Fruit fly (Drosophila melanogaster) whole organism, embryonic: Measurements from ENCODE around the gene RpS28b.

ENCODE experiments used
- Bgb ChIP-seq: fragments of 200-800 bp; sonication (Bioruptor generic); IDR thresholded peaks from 2 replicates; pipeline ENCODE4 v1.3.6; 2022; ENCODE audit warnings: missing biosample characterization, missing genetic modification characterization; ENCODE audit not compliant: partially characterized antibody
- CG10147 ChIP-seq: fragments of 200-800 bp; sonication (Bioruptor generic); optimal IDR thresholded peaks from 2 replicates; lab custom pipeline; 2019; ENCODE audit warnings: missing biosample characterization, mild to moderate bottlenecking, missing genetic modification characterization, moderate library complexity
- CG10431 ChIP-seq: fragments of 200-800 bp; sonication (Bioruptor generic); optimal IDR thresholded peaks from 3 replicates; lab custom pipeline; 2018; ENCODE audit warnings: missing biosample characterization, mild to moderate bottlenecking, missing genetic modification characterization
- CG11504 ChIP-seq: fragments of 200-800 bp; sonication (Bioruptor generic); optimal IDR thresholded peaks from 3 replicates; lab custom pipeline; 2019; ENCODE audit warnings: missing biosample characterization, mild to moderate bottlenecking, missing genetic modification characterization, moderate library complexity
- CG1233 ChIP-seq: fragments of 200-800 bp; sonication (Bioruptor generic); optimal IDR thresholded peaks from 4 replicates; lab custom pipeline; 2018; ENCODE audit warnings: missing biosample characterization, mild to moderate bottlenecking, missing genetic modification characterization
- CG13894 ChIP-seq: fragments of 200-800 bp; sonication (Bioruptor generic); optimal IDR thresholded peaks from 3 replicates; lab custom pipeline; 2018; ENCODE audit warnings: missing biosample characterization, mild to moderate bottlenecking, missing genetic modification characterization, moderate library complexity
- CG15601 ChIP-seq: fragments of 200-800 bp; sonication (Bioruptor generic); optimal IDR thresholded peaks from 3 replicates; lab custom pipeline; 2019; ENCODE audit warnings: missing biosample characterization, mild to moderate bottlenecking, missing genetic modification characterization, moderate library complexity
- CG1647 ChIP-seq: fragments of 200-800 bp; sonication (Bioruptor generic); optimal IDR thresholded peaks from 3 replicates; lab custom pipeline; 2016; ENCODE audit warnings: missing biosample characterization, missing genetic modification characterization
- CG1792 ChIP-seq: fragments of 200-800 bp; sonication (Bioruptor generic); optimal IDR thresholded peaks from 2 replicates; lab custom pipeline; 2016; ENCODE audit warnings: missing biosample characterization, missing genetic modification characterization
- CG18011 ChIP-seq: fragments of 200-800 bp; sonication (Bioruptor generic); optimal IDR thresholded peaks from 2 replicates; lab custom pipeline; 2017; ENCODE audit warnings: missing biosample characterization, missing genetic modification characterization, mild to moderate bottlenecking, moderate library complexity, missing genotype
- CG2116 ChIP-seq: fragments of 200-800 bp; sonication (Bioruptor generic); optimal IDR thresholded peaks from 3 replicates; lab custom pipeline; 2018; ENCODE audit warnings: missing biosample characterization, mild to moderate bottlenecking, missing genetic modification characterization
- CG2129 ChIP-seq: fragments of 200-800 bp; sonication (Bioruptor generic); IDR thresholded peaks from 2 replicates; pipeline ENCODE4 v1.3.6; 2022; ENCODE audit warnings: missing biosample characterization, missing genetic modification characterization; ENCODE audit not compliant: partially characterized antibody
- CG31365 ChIP-seq: fragments of 200-800 bp; sonication (Bioruptor generic); optimal IDR thresholded peaks from 2 replicates; lab custom pipeline; 2018; ENCODE audit warnings: missing biosample characterization, mild to moderate bottlenecking, missing genetic modification characterization
- CG42726 ChIP-seq: fragments of 200-800 bp; sonication (Bioruptor generic); IDR thresholded peaks from 2 replicates; pipeline ENCODE4 v1.3.6; 2022; ENCODE audit warnings: missing biosample characterization, missing genetic modification characterization; ENCODE audit not compliant: partially characterized antibody
- CG5245 ChIP-seq: fragments of 200-800 bp; sonication (Bioruptor generic); optimal IDR thresholded peaks from 3 replicates; lab custom pipeline; 2016; ENCODE audit warnings: missing biosample characterization, missing genetic modification characterization
- CG5953 ChIP-seq: fragments of 200-800 bp; sonication (Bioruptor generic); IDR thresholded peaks from 2 replicates; pipeline ENCODE4 v1.3.6; 2022; ENCODE audit warnings: missing biosample characterization, missing genetic modification characterization
- CG7271 ChIP-seq: fragments of 200-800 bp; sonication (Bioruptor generic); optimal IDR thresholded peaks from 2 replicates; lab custom pipeline; 2018; ENCODE audit warnings: missing biosample characterization, mild to moderate bottlenecking, missing genetic modification characterization, moderate library complexity
- CG7839 ChIP-seq: fragments of 200-800 bp; sonication (Bioruptor generic); optimal IDR thresholded peaks from 3 replicates; lab custom pipeline; 2018; ENCODE audit warnings: missing biosample characterization, mild to moderate bottlenecking, missing genetic modification characterization, moderate library complexity
- CG8089 ChIP-seq: fragments of 200-800 bp; sonication (Bioruptor generic); optimal IDR thresholded peaks from 3 replicates; lab custom pipeline; 2016; ENCODE audit warnings: missing biosample characterization, missing genetic modification characterization
- CG9609 ChIP-seq: fragments of 200-800 bp; sonication (Bioruptor generic); optimal IDR thresholded peaks from 3 replicates; lab custom pipeline; 2016; ENCODE audit warnings: missing biosample characterization, missing genetic modification characterization
- CHES-1-like ChIP-seq: fragments of 200-800 bp; sonication (Bioruptor generic); optimal IDR thresholded peaks from 2 replicates; lab custom pipeline; 2016; ENCODE audit warnings: missing biosample characterization, missing genetic modification characterization
- Dbx ChIP-seq: fragments of 200-800 bp; sonication (Bioruptor generic); IDR thresholded peaks from 3 replicates; pipeline ENCODE4 v1.3.6; 2022; ENCODE audit warnings: missing biosample characterization, missing genetic modification characterization
- Dll ChIP-seq: fragments of 200-800 bp; sonication (Bioruptor generic); IDR thresholded peaks from 4 replicates; pipeline ENCODE4 v1.3.6; 2022; ENCODE audit warnings: missing biosample characterization, missing genetic modification characterization; ENCODE audit not compliant: partially characterized antibody
- ERR ChIP-seq: fragments of 200-800 bp; sonication (Bioruptor generic); optimal IDR thresholded peaks from 2 replicates; lab custom pipeline; 2016; ENCODE audit warnings: missing biosample characterization, missing genetic modification characterization
- Gsc ChIP-seq: fragments of 200-800 bp; sonication (Bioruptor generic); IDR thresholded peaks from 2 replicates; pipeline ENCODE4 v1.3.6; 2022; ENCODE audit warnings: missing biosample characterization, missing genetic modification characterization
- HLHmδ ChIP-seq: fragments of 200-800 bp; sonication (Bioruptor generic); optimal IDR thresholded peaks from 2 replicates; lab custom pipeline; 2018; ENCODE audit warnings: missing biosample characterization, mild to moderate bottlenecking, missing genetic modification characterization, moderate library complexity
- Hr39 ChIP-seq: fragments of >200 bp; optimal IDR thresholded peaks from 2 replicates; lab custom pipeline; 2017
- Lpt ChIP-seq: fragments of >200 bp; optimal IDR thresholded peaks from 2 replicates; lab custom pipeline; 2018; ENCODE audit warnings: missing biosample characterization, missing genetic modification characterization
- Oli ChIP-seq: fragments of 200-800 bp; sonication (Bioruptor generic); optimal IDR thresholded peaks from 2 replicates; lab custom pipeline; 2018; ENCODE audit warnings: missing biosample characterization, mild to moderate bottlenecking, missing genetic modification characterization, moderate library complexity
- Sox100B ChIP-seq: fragments of 200-800 bp; sonication (Bioruptor generic); optimal IDR thresholded peaks from 3 replicates; lab custom pipeline; 2018; ENCODE audit warnings: missing biosample characterization, mild to moderate bottlenecking, missing genetic modification characterization
- Sry-δ ChIP-seq: fragments of 200-800 bp; sonication (Bioruptor generic); optimal IDR thresholded peaks from 2 replicates; lab custom pipeline; 2016; ENCODE audit warnings: missing biosample characterization, missing genetic modification characterization
- aop ChIP-seq: fragments of 200-800 bp; sonication (Bioruptor generic); IDR thresholded peaks from 2 replicates; pipeline ENCODE4 v1.3.6; 2022; ENCODE audit warnings: missing biosample characterization, missing genetic modification characterization
- bbx ChIP-seq: fragments of 200-800 bp; sonication (Bioruptor generic); IDR thresholded peaks from 2 replicates; pipeline ENCODE4 v1.3.6; 2022; ENCODE audit warnings: missing biosample characterization, missing genetic modification characterization; ENCODE audit not compliant: partially characterized antibody
- bigmax ChIP-seq: fragments of 200-800 bp; sonication (Bioruptor generic); optimal IDR thresholded peaks from 2 replicates; lab custom pipeline; 2018; ENCODE audit warnings: missing biosample characterization, mild to moderate bottlenecking, missing genetic modification characterization
- corto ChIP-seq: fragments of 200-800 bp; sonication (Bioruptor generic); optimal IDR thresholded peaks from 2 replicates; lab custom pipeline; 2016; ENCODE audit warnings: missing biosample characterization, mild to moderate bottlenecking, missing genetic modification characterization, moderate library complexity
- crc ChIP-seq: fragments of 200-800 bp; sonication (Bioruptor generic); optimal IDR thresholded peaks from 2 replicates; lab custom pipeline; 2016; ENCODE audit warnings: missing biosample characterization, missing genetic modification characterization
- danr ChIP-seq: fragments of 200-800 bp; sonication (Bioruptor generic); IDR thresholded peaks from 2 replicates; pipeline ENCODE4 v1.3.6; 2022; ENCODE audit warnings: missing biosample characterization, missing genetic modification characterization
- dysf ChIP-seq: fragments of 200-800 bp; sonication (Bioruptor generic); IDR thresholded peaks from 3 replicates; pipeline ENCODE4 v1.3.6; 2022; ENCODE audit warnings: missing biosample characterization, missing genetic modification characterization
- ewg ChIP-seq: fragments of 200-800 bp; sonication (Bioruptor generic); optimal IDR thresholded peaks from 3 replicates; lab custom pipeline; 2017; ENCODE audit warnings: mild to moderate bottlenecking, missing biosample characterization, missing genetic modification reagents, missing genetic modification characterization
- exex ChIP-seq: fragments of 200-800 bp; sonication (Bioruptor generic); optimal IDR thresholded peaks from 4 replicates; lab custom pipeline; 2018; ENCODE audit warnings: missing biosample characterization, mild to moderate bottlenecking, missing genetic modification characterization, moderate library complexity
- fd96Cb ChIP-seq: fragments of 200-800 bp; sonication (Bioruptor generic); optimal IDR thresholded peaks from 2 replicates; lab custom pipeline; 2018; ENCODE audit warnings: missing biosample characterization, mild to moderate bottlenecking, missing genetic modification characterization, moderate library complexity
- nerfin-1 ChIP-seq: fragments of 200-800 bp; sonication (Bioruptor generic); optimal IDR thresholded peaks from 3 replicates; lab custom pipeline; 2019; ENCODE audit warnings: missing biosample characterization, mild to moderate bottlenecking, missing genetic modification characterization, moderate library complexity
- nmo ChIP-seq: fragments of 200-800 bp; sonication (Bioruptor generic); optimal IDR thresholded peaks from 2 replicates; lab custom pipeline; 2018; ENCODE audit warnings: missing biosample characterization, mild to moderate bottlenecking, missing genetic modification characterization, moderate library complexity
- pfk ChIP-seq: fragments of 200-800 bp; sonication (Bioruptor generic); optimal IDR thresholded peaks from 2 replicates; lab custom pipeline; 2018; ENCODE audit warnings: missing biosample characterization, mild to moderate bottlenecking, missing genetic modification characterization, moderate library complexity
- pnt ChIP-seq: fragments of 200-800 bp; sonication (Bioruptor generic); optimal IDR thresholded peaks from 3 replicates; lab custom pipeline; 2016; ENCODE audit warnings: missing biosample characterization, missing genetic modification characterization
- pros ChIP-seq: fragments of 200-800 bp; sonication (Bioruptor generic); optimal IDR thresholded peaks from 3 replicates; lab custom pipeline; 2019; ENCODE audit warnings: missing biosample characterization, mild to moderate bottlenecking, missing genetic modification characterization, moderate library complexity
- salm ChIP-seq: fragments of 200-800 bp; sonication (Bioruptor generic); optimal IDR thresholded peaks from 2 replicates; lab custom pipeline; 2018; ENCODE audit warnings: missing biosample characterization, mild to moderate bottlenecking, missing genetic modification characterization
- so ChIP-seq: fragments of 200-800 bp; sonication (Bioruptor generic); IDR thresholded peaks from 3 replicates; pipeline ENCODE4 v1.3.6; 2022; ENCODE audit warnings: missing biosample characterization, missing genetic modification characterization
- stc ChIP-seq: fragments of 200-800 bp; sonication (Bioruptor generic); IDR thresholded peaks from 2 replicates; pipeline ENCODE4 v1.3.6; 2022; ENCODE audit warnings: missing biosample characterization, missing genetic modification characterization

The RpS28b gene

dm6 chrX:9579918-9580521, 25.6 kb downstream of the RpS28b start, which contains the start of gene LPCAT (continued):
- peak; percentile 46 for TF ChIP-seq CG1792 (GFP tag; lab: Kevin White, UChicago)
- TF ChIP-seq CG5953 (GFP tag; lab: Robert Waterston, UW), result no peak
- TF ChIP-seq dysf, result peak; percentile 83
- peak; percentile 8 for TF ChIP-seq pfk (GFP tag; lab: Kevin White, UChicago)
- TF ChIP-seq ERR (GFP tag; lab: Kevin White, UChicago), result peak; percentile 87
- TF ChIP-seq HLHmδ (GFP tag; lab: Kevin White, UChicago), result no peak
- TF ChIP-seq ewg (GFP tag; lab: Kevin White, UChicago), result peak; percentile 2
- TF ChIP-seq CG10431 (GFP tag; lab: Kevin White, UChicago), result no peak
- TF ChIP-seq CG7839 (tag; lab: Kevin White, UChicago), result peak; percentile 71
- peak; percentile 41 for TF ChIP-seq Oli (tag; lab: Kevin White, UChicago)
- no peak; the same call in 2 of the 3 replicates for TF ChIP-seq so (GFP tag; lab: Robert Waterston, UW)
- peak; percentile 23 for TF ChIP-seq exex (tag; lab: Kevin White, UChicago)
- TF ChIP-seq CG2116 (GFP tag; lab: Kevin White, UChicago), result peak; percentile 38
- TF ChIP-seq bbx (GFP tag; lab: Robert Waterston, UW), result peak; percentile 58
- TF ChIP-seq pros (GFP tag; lab: Kevin White, UChicago), result peak; percentile 65
- peak; percentile 79 for TF ChIP-seq CG11504
- TF ChIP-seq CG31365 (tag; lab: Kevin White, UChicago), result peak; percentile 29
- TF ChIP-seq CG2129 (GFP tag; lab: Robert Waterston, UW), result peak; percentile 59; the same call in 1 of the 2 replicates
- TF ChIP-seq Dll (GFP tag; lab: Robert Waterston, UW), result peak; percentile 89
- peak; percentile 14 for TF ChIP-seq CG18011 (GFP tag; lab: Kevin White, UChicago)
- TF ChIP-seq CG1233 (GFP tag; lab: Kevin White, UChicago), result no peak
- peak; percentile 32; the same call in 1 of the 2 replicates for TF ChIP-seq stc (GFP tag; lab: Robert Waterston, UW)
- peak; percentile 58 for TF ChIP-seq CG8089 (GFP tag; lab: Kevin White, UChicago)
- peak; percentile 87 for TF ChIP-seq CG1647
- peak; percentile 80 for TF ChIP-seq Sry-δ (GFP tag; lab: Kevin White, UChicago)
- TF ChIP-seq CHES-1-like, result peak; percentile 63
- peak; percentile 40 for TF ChIP-seq CG15601 (tag; lab: Kevin White, UChicago)
- no peak for TF ChIP-seq salm (tag; lab: Kevin White, UChicago)
- TF ChIP-seq fd96Cb (tag; lab: Kevin White, UChicago), result peak; percentile 68
- TF ChIP-seq aop, result 0 out of 2 replicates have a peak, but pooled peaks have one; percentile 2
- peak; percentile 48 for TF ChIP-seq crc (GFP tag; lab: Kevin White, UChicago)
- 0 out of 2 replicates have a peak, but pooled peaks have one; percentile 5 for TF ChIP-seq Gsc (GFP tag; lab: Robert Waterston, UW)
- TF ChIP-seq Sox100B (GFP tag; lab: Kevin White, UChicago), result peak; percentile 51
- peak; percentile 72 for TF ChIP-seq CG42726 (GFP tag; lab: Robert Waterston, UW)
- TF ChIP-seq CG13894 (tag; lab: Kevin White, UChicago), result peak; percentile 94
- TF ChIP-seq CG7271 (tag; lab: Kevin White, UChicago), result no peak
- peak; percentile 68 for TF ChIP-seq CG5245
- TF ChIP-seq CG10147, result peak; percentile 64
- TF ChIP-seq nerfin-1 (tag; lab: Kevin White, UChicago), result peak; percentile 46
- TF ChIP-seq Hr39 (lab: Kevin White, UChicago), result no peak
- peak; percentile 90 for TF ChIP-seq Dbx (GFP tag; lab: Robert Waterston, UW)
- no peak for TF ChIP-seq Lpt (GFP tag; lab: Kevin White, UChicago)
- peak; percentile 81 for TF ChIP-seq pnt (GFP tag; lab: Kevin White, UChicago)
- peak; percentile 66 for TF ChIP-seq danr (GFP tag; lab: Robert Waterston, UW)
- peak; percentile 83 for TF ChIP-seq nmo (GFP tag; lab: Kevin White, UChicago)
- TF ChIP-seq bigmax (GFP tag; lab: Kevin White, UChicago), result no peak
- no peak for TF ChIP-seq corto (GFP tag; lab: Kevin White, UChicago)
- peak; percentile 77 for TF ChIP-seq Bgb
- peak; percentile 50 for TF ChIP-seq CG9609 (GFP tag; lab: Kevin White, UChicago)
